Fruit fly (Drosophila melanogaster) whole organism, pupa: Measurements from ENCODE around the gene ssp7.

Experiments
- CG10348 ChIP-seq: fragments of 200-800 bp; sonication (Bioruptor generic); IDR thresholded peaks from 2 replicates; pipeline ENCODE4 v1.3.6; 2022; ENCODE audit warnings: missing biosample characterization, missing genetic modification characterization
- CG12605 ChIP-seq: fragments of 200-800 bp; sonication (Bioruptor generic); IDR thresholded peaks from 2 replicates; pipeline ENCODE4 v1.3.6; 2022; ENCODE audit warnings: missing biosample characterization, missing genetic modification characterization
- CG15710 ChIP-seq: fragments of 200-800 bp; sonication (Bioruptor generic); optimal IDR thresholded peaks from 2 replicates; lab custom pipeline; 2018; ENCODE audit warnings: missing biosample characterization, mild to moderate bottlenecking, missing genetic modification characterization, moderate library complexity
- CG8301 ChIP-seq: fragments of 200-800 bp; sonication (Bioruptor generic); optimal IDR thresholded peaks from 2 replicates; lab custom pipeline; 2018; ENCODE audit warnings: missing biosample characterization, mild to moderate bottlenecking, missing genetic modification characterization
- EcR ChIP-seq: fragments of 200-800 bp; sonication (Bioruptor generic); optimal IDR thresholded peaks from 3 replicates; lab custom pipeline; 2019; ENCODE audit warnings: missing biosample characterization, missing genetic modification characterization, mild to moderate bottlenecking, moderate library complexity, missing genetic modification reagents
- Snoo ChIP-seq: fragments of 200-800 bp; sonication (Bioruptor generic); optimal IDR thresholded peaks from 3 replicates; lab custom pipeline; 2017; ENCODE audit warnings: missing biosample characterization, mild to moderate bottlenecking, missing genetic modification characterization, inconsistent platforms
- gl ChIP-seq: fragments of 200-800 bp; sonication (Bioruptor generic); optimal IDR thresholded peaks from 2 replicates; lab custom pipeline; 2018; ENCODE audit warnings: missing biosample characterization, mild to moderate bottlenecking, missing genetic modification characterization
- rn ChIP-seq: fragments of 200-800 bp; sonication (Bioruptor generic); IDR thresholded peaks from 2 replicates; pipeline ENCODE4 v1.3.6; 2022; ENCODE audit warnings: missing biosample characterization, missing genetic modification characterization

DNA sequence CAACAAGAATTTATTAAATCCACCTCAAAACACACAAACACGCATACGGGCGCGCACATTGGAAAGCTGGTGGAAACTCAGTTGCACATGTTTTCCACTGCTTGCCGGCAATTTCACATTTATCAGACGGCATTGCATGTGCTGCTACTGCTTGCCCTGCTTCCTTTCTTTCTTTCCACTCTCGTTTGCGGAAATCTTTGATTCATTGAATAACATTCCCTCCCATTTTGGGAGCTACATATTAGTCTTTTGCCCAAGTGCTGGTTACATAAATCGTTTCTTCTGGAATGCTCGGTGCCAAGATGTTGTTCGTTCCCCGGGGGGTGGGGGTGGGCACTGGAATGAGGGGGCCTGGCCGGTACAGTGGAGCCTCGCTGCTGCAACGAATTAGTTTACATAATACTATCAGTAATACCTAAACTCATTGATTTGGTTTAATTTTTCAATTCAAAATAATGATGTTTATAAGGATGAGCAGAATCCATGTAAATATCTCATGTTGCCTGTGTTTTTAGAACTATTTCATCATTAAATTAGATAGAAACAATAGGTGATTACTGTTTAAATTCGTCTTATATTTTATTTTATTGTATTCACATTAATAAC is 31.1 kb downstream of the ssp7 start:
- TF ChIP-seq CG15710 (peak; percentile 20), Snoo (tag; lab: Kevin White, UChicago) (no peak), CG8301 (tag; lab: Kevin White, UChicago) (no peak), rn (GFP tag; lab: Robert Waterston, UW) (no peak), gl (tag; lab: Kevin White, UChicago) (no peak), CG12605 (no peak), CG10348 (no peak), EcR (no peak)
